Worm (Caenorhabditis elegans): ENCODE results near the gene ZK262.4.

Gene ZK262.4

ce11 chrV:18378819-18379218 lies 45.6 kb downstream of the ZK262.4 start, which contains the start of gene Y51A2B.8:
TSS of gene Y51A2B.8 (plus strand) at chrV:18379119.
- no peak for TF ChIP-seq blmp-1 (tag; optimal IDR thresholded peaks at IDR 0.05)
- TF ChIP-seq flh-1 (GFP tag; optimal IDR thresholded peaks at IDR 0.05), result no peak
- TF ChIP-seq unc-62 (GFP tag; optimal IDR thresholded peaks at IDR 0.05), result no peak
- TF ChIP-seq unc-39 (tag; optimal IDR thresholded peaks at IDR 0.05), result no peak
- no peak for TF ChIP-seq ham-2 (GFP tag; optimal IDR thresholded peaks at IDR 0.05)
- no peak for TF ChIP-seq elt-3 (tag; optimal IDR thresholded peaks at IDR 0.05)
- no peak for TF ChIP-seq ces-1 (GFP tag; optimal IDR thresholded peaks at IDR 0.05)
- no peak for TF ChIP-seq ztf-11 (tag; optimal IDR thresholded peaks at IDR 0.05)
- no peak for TF ChIP-seq mab-5 (tag; optimal IDR thresholded peaks at IDR 0.05)
- TF ChIP-seq ceh-39 (tag; optimal IDR thresholded peaks at IDR 0.05), result no peak
- TF ChIP-seq sem-2 (GFP tag; optimal IDR thresholded peaks at IDR 0.05), result no peak
- TF ChIP-seq nhr-2 (tag; optimal IDR thresholded peaks at IDR 0.05), result no peak
- TF ChIP-seq unc-120 (tag; optimal IDR thresholded peaks at IDR 0.05; ENCODE audit: poor library complexity, severe bottlenecking), result no peak
- TF ChIP-seq zip-8 (tag; optimal IDR thresholded peaks at IDR 0.05), result no peak
- no peak for TF ChIP-seq ceh-83 (GFP tag; optimal IDR thresholded peaks at IDR 0.05)

- TF ChIP-seq elt-1 (tag; optimal IDR thresholded peaks at IDR 0.05; ENCODE audit: borderline replicate concordance, insufficient read depth) (no peak), ces-1 (GFP tag; optimal IDR thresholded peaks at IDR 0.05) (no peak), pha-4 (tag; optimal IDR thresholded peaks at IDR 0.05) (no peak), nhr-237 (tag; optimal IDR thresholded peaks at IDR 0.05) (no peak), ceh-39 (tag; optimal IDR thresholded peaks at IDR 0.05) (no peak), unc-120 (tag; optimal IDR thresholded peaks at IDR 0.05; ENCODE audit: poor library complexity, severe bottlenecking) (no peak), lsy-2 (tag; optimal IDR thresholded peaks at IDR 0.05) (no peak), snpc-4 (tag; optimal IDR thresholded peaks at IDR 0.05) (no peak), mls-2 (tag; optimal IDR thresholded peaks at IDR 0.05) (no peak), hlh-1 (tag; optimal IDR thresholded peaks at IDR 0.05) (no peak), unc-39 (tag; optimal IDR thresholded peaks at IDR 0.05) (no peak), mab-5 (tag; optimal IDR thresholded peaks at IDR 0.05) (no peak), bed-3 (GFP tag; optimal IDR thresholded peaks at IDR 0.05) (no peak), blmp-1 (tag; optimal IDR thresholded peaks at IDR 0.05) (no peak), ztf-11 (tag; optimal IDR thresholded peaks at IDR 0.05) (no peak)
These were observed 48.8 kb downstream of the ZK262.4 start for ce11 chrV:18375551-18375950.

ce11 chrV:18374194-18374593 lies 50.2 kb downstream of the ZK262.4 start, which contains the start of gene Y51A2B.2:
TSS of gene Y51A2B.2 (plus strand) at chrV:18374494.
- no peak for TF ChIP-seq flh-1 (GFP tag; optimal IDR thresholded peaks at IDR 0.05)
- no peak for TF ChIP-seq mab-5 (tag; optimal IDR thresholded peaks at IDR 0.05)
- TF ChIP-seq snpc-4 (tag; optimal IDR thresholded peaks at IDR 0.05), result no peak
- no peak for TF ChIP-seq ceh-39 (tag; optimal IDR thresholded peaks at IDR 0.05)
- no peak for TF ChIP-seq lin-13 (tag; optimal IDR thresholded peaks at IDR 0.05)
- no peak for TF ChIP-seq pha-4 (tag; optimal IDR thresholded peaks at IDR 0.05)
- no peak for TF ChIP-seq ham-2 (GFP tag; optimal IDR thresholded peaks at IDR 0.05)
- TF ChIP-seq nhr-28 (tag; optimal IDR thresholded peaks at IDR 0.05), result no peak
- TF ChIP-seq mep-1 (tag; optimal IDR thresholded peaks at IDR 0.05), result no peak
- no peak for TF ChIP-seq elt-1 (tag; optimal IDR thresholded peaks at IDR 0.05; ENCODE audit: borderline replicate concordance, insufficient read depth)
- no peak for TF ChIP-seq unc-120 (tag; optimal IDR thresholded peaks at IDR 0.05; ENCODE audit: poor library complexity, severe bottlenecking)
- TF ChIP-seq bed-3 (GFP tag; optimal IDR thresholded peaks at IDR 0.05), result no peak
- TF ChIP-seq ztf-11 (tag; optimal IDR thresholded peaks at IDR 0.05), result no peak
- TF ChIP-seq ceh-83 (GFP tag; optimal IDR thresholded peaks at IDR 0.05), result no peak
- TF ChIP-seq elt-3 (tag; optimal IDR thresholded peaks at IDR 0.05), result no peak
- no peak for TF ChIP-seq ces-1 (GFP tag; optimal IDR thresholded peaks at IDR 0.05)
- TF ChIP-seq unc-39 (tag; optimal IDR thresholded peaks at IDR 0.05), result no peak
- TF ChIP-seq nhr-2 (tag; optimal IDR thresholded peaks at IDR 0.05), result no peak
- TF ChIP-seq nhr-237 (tag; optimal IDR thresholded peaks at IDR 0.05), result no peak

Measured in whole organism, mixed stage, embryonic.